Fruit fly (Drosophila melanogaster) Kc167 (cell line): ENCODE measurements around the gene Torsin.

ENCODE experiments used
- Myc ChIP-seq: fragments of >200 bp; optimal IDR thresholded peaks from 2 replicates; lab custom pipeline; 2017; ENCODE audit warnings: missing external identifiers
- Sin3A ChIP-seq: fragments of >200 bp; optimal IDR thresholded peaks from 2 replicates; lab custom pipeline; 2018; ENCODE audit warnings: missing external identifiers
- insv ChIP-seq: fragments of >200 bp; optimal IDR thresholded peaks from 3 replicates; lab custom pipeline; 2018; ENCODE audit warnings: missing external identifiers
- psq ChIP-seq: fragments of >200 bp; optimal IDR thresholded peaks from 2 replicates; lab custom pipeline; 2017; ENCODE audit warnings: missing external identifiers
- ttk ChIP-seq: sonication (Bioruptor generic); optimal IDR thresholded peaks from 2 replicates; lab custom pipeline; 2017; ENCODE audit warnings: missing external identifiers

DNA sequence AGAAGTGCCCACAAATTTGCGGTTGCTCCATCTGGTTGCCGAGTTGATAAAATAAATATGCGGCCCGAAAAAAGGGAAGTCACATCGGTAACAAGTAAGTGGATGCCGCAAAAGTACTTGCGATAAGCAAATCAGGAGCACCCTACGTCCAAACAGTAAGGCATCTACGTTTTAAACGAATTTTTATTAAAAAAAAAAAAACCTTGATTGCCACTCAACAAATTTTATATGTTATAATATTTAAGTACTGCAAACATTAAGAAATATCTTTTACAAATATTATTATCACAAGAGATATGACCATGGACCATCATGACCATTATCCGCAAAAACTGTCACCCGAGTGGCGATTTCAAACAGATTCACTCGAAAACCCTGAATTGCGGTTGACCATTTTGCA is 45.7 kb downstream of the Torsin start:
- no peak for TF ChIP-seq Myc (lab: Kevin White, UChicago)
- no peak for TF ChIP-seq ttk
- no peak for TF ChIP-seq psq (lab: Kevin White, UChicago)
- no peak for TF ChIP-seq insv
- TF ChIP-seq Sin3A (lab: Kevin White, UChicago) = no peak
